Worm (Caenorhabditis elegans): ENCODE measurements around the gene ttr-16.
A peak's percentile ranks its signal among the peaks of the same experiment; 100 is the strongest.

The ttr-16 gene

DNA sequence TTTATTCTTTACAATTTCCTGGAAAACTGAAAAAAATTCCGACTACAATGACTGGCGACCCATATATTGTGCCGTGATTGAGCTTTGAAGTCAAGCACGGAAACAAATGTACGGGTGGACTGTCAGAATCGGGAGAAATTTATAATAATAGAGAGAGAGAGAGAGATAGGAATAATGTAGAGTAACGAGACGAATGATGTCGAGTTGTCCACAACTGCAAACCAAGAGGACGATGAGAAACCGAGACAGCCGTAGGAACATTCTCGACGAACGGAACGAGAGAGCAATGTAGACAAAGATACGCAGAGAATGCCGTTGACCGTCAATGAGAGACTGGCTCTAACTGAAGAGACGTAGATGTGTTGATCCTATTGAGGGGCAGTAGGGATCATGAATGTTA is 36.4 kb downstream of the ttr-16 start (continued):
- no peak for TF ChIP-seq hlh-8 (tag; optimal IDR thresholded peaks at IDR 0.05)
- no peak for TF ChIP-seq ceh-24 (tag; optimal IDR thresholded peaks at IDR 0.05)
- TF ChIP-seq elt-2 (tag; optimal IDR thresholded peaks at IDR 0.05), result peak; percentile 21
- no peak for TF ChIP-seq pat-9 (tag; optimal IDR thresholded peaks at IDR 0.05)
- no peak for TF ChIP-seq hlh-6 (tag; optimal IDR thresholded peaks at IDR 0.05)
- no peak for TF ChIP-seq fkh-6 (tag; optimal IDR thresholded peaks at IDR 0.05)
- TF ChIP-seq che-1 (tag; optimal IDR thresholded peaks at IDR 0.05), result no peak
- peak; percentile 77 for TF ChIP-seq pax-1 (tag; optimal IDR thresholded peaks at IDR 0.05)
- TF ChIP-seq pros-1 (tag; optimal IDR thresholded peaks at IDR 0.05), result peak; percentile 77
- TF ChIP-seq ceh-9 (tag; optimal IDR thresholded peaks at IDR 0.05), result no peak
- no peak for TF ChIP-seq odd-2 (tag; optimal IDR thresholded peaks at IDR 0.05)
- TF ChIP-seq eyg-1 (tag; optimal IDR thresholded peaks at IDR 0.05), result no peak
- no peak for TF ChIP-seq hlh-15 (tag; optimal IDR thresholded peaks at IDR 0.05)
- TF ChIP-seq K09A11.1 (tag; optimal IDR thresholded peaks at IDR 0.05; ENCODE audit: insufficient read depth), result peak; percentile 37
- TF ChIP-seq sox-2 (GFP tag; IDR thresholded peaks at IDR 0.05), result 0 out of 2 replicates have a peak, but pooled peaks have one; percentile 23
- no peak for TF ChIP-seq Y22D7AL.16 (tag; optimal IDR thresholded peaks at IDR 0.05)
- TF ChIP-seq lin-11 (tag; optimal IDR thresholded peaks at IDR 0.05), result no peak
- peak; percentile 68 for TF ChIP-seq rnt-1 (tag; optimal IDR thresholded peaks at IDR 0.05)
- no peak for TF ChIP-seq mec-3 (tag; optimal IDR thresholded peaks at IDR 0.05; ENCODE audit: borderline replicate concordance)
- TF ChIP-seq sox-4 (tag; optimal IDR thresholded peaks at IDR 0.05), result no peak
- no peak for TF ChIP-seq fkh-10 (GFP tag; optimal IDR thresholded peaks at IDR 0.05)
- TF ChIP-seq ceh-6 (GFP tag; optimal IDR thresholded peaks at IDR 0.05), result no peak
- peak; percentile 79 for TF ChIP-seq ceh-31 (tag; optimal IDR thresholded peaks at IDR 0.05)
- no peak for TF ChIP-seq ceh-14 (tag; optimal IDR thresholded peaks at IDR 0.05)
- no peak for TF ChIP-seq sdc-2 (tag; optimal IDR thresholded peaks at IDR 0.05)
- no peak for TF ChIP-seq nhr-232 (tag; optimal IDR thresholded peaks at IDR 0.05)
- no peak for TF ChIP-seq unc-42 (tag; optimal IDR thresholded peaks at IDR 0.05)
- peak; percentile 26 for TF ChIP-seq hlh-30 (tag; optimal IDR thresholded peaks at IDR 0.05; ENCODE audit: insufficient read depth)
- peak; percentile 39 for TF ChIP-seq C08G9.2 (tag; optimal IDR thresholded peaks at IDR 0.05)
- TF ChIP-seq fax-1 (tag; optimal IDR thresholded peaks at IDR 0.05), result peak; percentile 42
- no peak for TF ChIP-seq dmd-4 (tag; optimal IDR thresholded peaks at IDR 0.05; ENCODE audit: borderline replicate concordance)
- no peak for TF ChIP-seq tbx-7 (tag; optimal IDR thresholded peaks at IDR 0.05)
- TF ChIP-seq lim-6 (tag; optimal IDR thresholded peaks at IDR 0.05), result no peak

DNA sequence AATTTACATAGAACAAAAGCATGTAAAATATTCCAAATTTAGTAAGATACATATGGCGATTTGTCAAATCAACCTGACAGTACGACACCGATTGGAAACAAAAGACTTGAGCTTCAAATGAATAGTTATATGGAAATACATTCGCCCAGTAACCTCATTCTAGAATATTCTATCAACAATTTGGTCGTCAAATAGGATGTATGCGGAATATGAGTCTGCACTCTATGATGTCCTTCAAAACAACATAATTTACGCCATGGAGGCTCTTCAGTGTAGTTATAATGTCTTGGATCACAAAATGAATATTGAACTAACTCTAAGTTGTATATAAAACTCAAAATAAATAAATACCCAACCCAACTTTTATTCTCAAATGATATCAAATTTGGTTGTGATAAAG is 37.3 kb downstream of the ttr-16 start:
- no peak for TF ChIP-seq madf-2 (tag; optimal IDR thresholded peaks at IDR 0.05)
- no peak for TF ChIP-seq nfya-1 (tag; optimal IDR thresholded peaks at IDR 0.05)
- no peak for TF ChIP-seq fkh-10 (GFP tag; optimal IDR thresholded peaks at IDR 0.05)
- TF ChIP-seq unc-55 (GFP tag; optimal IDR thresholded peaks at IDR 0.05), result peak; percentile 6
- TF ChIP-seq elt-2 (tag; optimal IDR thresholded peaks at IDR 0.05), result no peak
- TF ChIP-seq pqm-1 (tag; optimal IDR thresholded peaks at IDR 0.05), result no peak

DNA sequence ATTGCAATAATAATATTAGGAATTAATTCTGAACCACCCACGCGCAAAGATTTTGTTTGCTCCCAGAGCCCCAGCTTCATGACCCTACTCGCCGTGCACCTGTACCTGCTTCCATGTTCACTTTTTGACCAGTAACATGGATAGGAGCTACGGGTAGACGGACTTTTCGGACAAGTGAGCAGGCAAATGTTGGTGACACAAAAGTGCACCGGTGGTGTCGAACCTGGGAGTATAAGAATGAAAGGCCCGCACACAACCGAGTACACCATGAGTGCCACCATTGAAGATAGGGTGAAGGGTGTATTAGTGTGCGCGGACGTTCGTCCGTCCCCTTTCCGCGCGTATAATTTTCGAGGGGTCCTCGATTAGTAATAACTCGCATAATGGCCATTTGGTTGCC is 38.0 kb downstream of the ttr-16 start:
- TF ChIP-seq mec-3 (tag; optimal IDR thresholded peaks at IDR 0.05; ENCODE audit: borderline replicate concordance) (peak; percentile 92), unc-86 (tag; optimal IDR thresholded peaks at IDR 0.05) (peak; percentile 97), pha-4 (tag; optimal IDR thresholded peaks at IDR 0.05) (no peak), gmeb-2 (tag; optimal IDR thresholded peaks at IDR 0.05) (peak; percentile 99), syd-9 (tag; optimal IDR thresholded peaks at IDR 0.05) (peak; percentile 97), nfya-1 (tag; optimal IDR thresholded peaks at IDR 0.05) (peak; percentile 84), ref-2 (tag; optimal IDR thresholded peaks at IDR 0.05) (peak; percentile 99), fkh-6 (tag; optimal IDR thresholded peaks at IDR 0.05) (peak; percentile 96), tbx-7 (tag; optimal IDR thresholded peaks at IDR 0.05) (peak; percentile 89), K09A11.1 (tag; optimal IDR thresholded peaks at IDR 0.05; ENCODE audit: insufficient read depth) (peak; percentile 94), npax-4 (tag; optimal IDR thresholded peaks at IDR 0.05) (peak; percentile 95), hlh-6 (tag; optimal IDR thresholded peaks at IDR 0.05) (peak; percentile 99), pag-3 (tag; optimal IDR thresholded peaks at IDR 0.05; ENCODE audit: borderline replicate concordance) (peak; percentile 91), C08G9.2 (tag; optimal IDR thresholded peaks at IDR 0.05) (peak; percentile 92), pqm-1 (tag; optimal IDR thresholded peaks at IDR 0.05) (peak; percentile 77), ceh-9 (tag; optimal IDR thresholded peaks at IDR 0.05) (peak; percentile 96), ceh-6 (GFP tag; optimal IDR thresholded peaks at IDR 0.05) (peak; percentile 99), ceh-22 (tag; optimal IDR thresholded peaks at IDR 0.05) (peak; percentile 95), K02D7.2 (tag; optimal IDR thresholded peaks at IDR 0.05) (peak; percentile 98), Y22D7AL.16 (tag; optimal IDR thresholded peaks at IDR 0.05) (peak; percentile 98), zip-5 (tag; optimal IDR thresholded peaks at IDR 0.05) (peak; percentile 88), dve-1 (tag; optimal IDR thresholded peaks at IDR 0.05) (peak; percentile 59), ceh-30 (tag; optimal IDR thresholded peaks at IDR 0.05) (peak; percentile 92), fax-1 (tag; optimal IDR thresholded peaks at IDR 0.05) (peak; percentile 99), elt-2 (tag; optimal IDR thresholded peaks at IDR 0.05) (peak; percentile 99)

Data from whole organism, late embryonic.